Fruit fly (Drosophila melanogaster) whole organism, embryonic: ENCODE results near the gene Ppt1.

Source experiments
- Blimp-1 ChIP-seq: fragments of 200-800 bp; sonication (Bioruptor generic); optimal IDR thresholded peaks from 3 replicates; lab custom pipeline; 2018; ENCODE audit warnings: missing biosample characterization, missing genetic modification characterization, mild to moderate bottlenecking, moderate library complexity, missing genetic modification reagents
- CG10209 ChIP-seq: fragments of 200-800 bp; sonication (Bioruptor generic); optimal IDR thresholded peaks from 3 replicates; lab custom pipeline; 2017; ENCODE audit warnings: missing biosample characterization, mild to moderate bottlenecking, missing genetic modification characterization, missing genetic modification reagents
- CG11695 ChIP-seq: fragments of 200-800 bp; sonication (Bioruptor generic); IDR thresholded peaks from 3 replicates; pipeline ENCODE4 v1.3.6; 2022; ENCODE audit warnings: missing biosample characterization, missing genetic modification characterization
- CG12219 ChIP-seq: fragments of 200-800 bp; sonication (Bioruptor generic); optimal IDR thresholded peaks from 3 replicates; lab custom pipeline; 2018; ENCODE audit warnings: missing biosample characterization, mild to moderate bottlenecking, missing genetic modification characterization
- CG12744 ChIP-seq: fragments of 200-800 bp; sonication (Bioruptor generic); optimal IDR thresholded peaks from 2 replicates; lab custom pipeline; 2016; ENCODE audit warnings: missing biosample characterization, missing genetic modification characterization
- CG15479 ChIP-seq: fragments of 200-800 bp; sonication (Bioruptor generic); optimal IDR thresholded peaks from 3 replicates; lab custom pipeline; 2019; ENCODE audit warnings: missing biosample characterization, mild to moderate bottlenecking, missing genetic modification characterization, moderate library complexity
- CG15601 ChIP-seq: fragments of 200-800 bp; sonication (Bioruptor generic); optimal IDR thresholded peaks from 3 replicates; lab custom pipeline; 2019; ENCODE audit warnings: missing biosample characterization, mild to moderate bottlenecking, missing genetic modification characterization, moderate library complexity
- CG17359 ChIP-seq: fragments of 200-800 bp; sonication (Bioruptor generic); optimal IDR thresholded peaks from 3 replicates; lab custom pipeline; 2018; ENCODE audit warnings: missing biosample characterization, mild to moderate bottlenecking, missing genetic modification characterization, moderate library complexity
- CG17568 ChIP-seq: fragments of 200-800 bp; sonication (Bioruptor generic); optimal IDR thresholded peaks from 2 replicates; lab custom pipeline; 2018; ENCODE audit warnings: missing biosample characterization, mild to moderate bottlenecking, missing genetic modification characterization, moderate library complexity
- CG17829 ChIP-seq: fragments of 200-800 bp; optimal IDR thresholded peaks from 2 replicates; lab custom pipeline; 2019; ENCODE audit warnings: missing biosample characterization, mild to moderate bottlenecking, missing genetic modification characterization, moderate library complexity
- CG2116 ChIP-seq: fragments of 200-800 bp; sonication (Bioruptor generic); optimal IDR thresholded peaks from 3 replicates; lab custom pipeline; 2018; ENCODE audit warnings: missing biosample characterization, mild to moderate bottlenecking, missing genetic modification characterization
- CG33557 ChIP-seq: fragments of 200-800 bp; sonication (Bioruptor generic); optimal IDR thresholded peaks from 2 replicates; lab custom pipeline; 2019; ENCODE audit warnings: missing biosample characterization, mild to moderate bottlenecking, missing genetic modification characterization, moderate library complexity
- CG6791 ChIP-seq: fragments of 200-800 bp; sonication (Bioruptor generic); IDR thresholded peaks from 3 replicates; pipeline ENCODE4 v1.3.6; 2022; ENCODE audit warnings: missing biosample characterization, missing genetic modification characterization; ENCODE audit not compliant: partially characterized antibody
- CG6854 ChIP-seq: fragments of 200-800 bp; sonication (Bioruptor generic); optimal IDR thresholded peaks from 3 replicates; lab custom pipeline; 2017; ENCODE audit warnings: missing biosample characterization, mild to moderate bottlenecking, missing genetic modification characterization
- CG7271 ChIP-seq: fragments of 200-800 bp; sonication (Bioruptor generic); optimal IDR thresholded peaks from 2 replicates; lab custom pipeline; 2018; ENCODE audit warnings: missing biosample characterization, mild to moderate bottlenecking, missing genetic modification characterization, moderate library complexity
- Elba2 ChIP-seq: fragments of 200-800 bp; sonication (Bioruptor generic); optimal IDR thresholded peaks from 3 replicates; lab custom pipeline; 2016; ENCODE audit warnings: missing biosample characterization, missing genetic modification characterization
- HmgZ ChIP-seq: fragments of 200-800 bp; sonication (Bioruptor generic); optimal IDR thresholded peaks from 2 replicates; lab custom pipeline; 2018; ENCODE audit warnings: missing biosample characterization, mild to moderate bottlenecking, missing genetic modification characterization
- Hmr ChIP-seq: fragments of 200-800 bp; sonication (Bioruptor generic); optimal IDR thresholded peaks from 3 replicates; lab custom pipeline; 2017; ENCODE audit warnings: mild to moderate bottlenecking, missing biosample characterization, missing genetic modification reagents, missing genetic modification characterization
- Nf-YA ChIP-seq: fragments of 200-800 bp; sonication (Bioruptor generic); IDR thresholded peaks from 2 replicates; pipeline ENCODE4 v1.3.6; 2022; ENCODE audit warnings: missing biosample characterization, missing genetic modification characterization
- Taf1 ChIP-seq: fragments of 200-800 bp; sonication (Bioruptor generic); IDR thresholded peaks from 2 replicates; pipeline ENCODE4 v1.3.6; 2022; ENCODE audit warnings: missing biosample characterization, missing genetic modification characterization
- ab ChIP-seq: fragments of 200-800 bp; sonication (Bioruptor generic); optimal IDR thresholded peaks from 2 replicates; lab custom pipeline; 2016; ENCODE audit warnings: missing biosample characterization, missing genetic modification characterization
- az2 ChIP-seq: fragments of 200-800 bp; sonication (Bioruptor generic); optimal IDR thresholded peaks from 3 replicates; lab custom pipeline; 2016; ENCODE audit warnings: missing biosample characterization, missing genetic modification characterization
- cad ChIP-seq: fragments of >200 bp; optimal IDR thresholded peaks from 2 replicates; lab custom pipeline; 2017; ENCODE audit warnings: missing biosample characterization, missing genetic modification characterization
- crp ChIP-seq, 2 experiments: fragments of 200-800 bp; sonication (Bioruptor generic); optimal IDR thresholded peaks; 2 replicates in 1 of 2; 3 replicates in 1 of 2; lab custom pipeline; 2017; ENCODE audit warnings: missing biosample characterization in 2 of 2, missing genetic modification characterization in 2 of 2, mild to moderate bottlenecking in 1 of 2, moderate library complexity in 1 of 2
- eve ChIP-seq, 2 experiments: fragments of >200 bp; optimal IDR thresholded peaks; 2 replicates each; lab custom pipeline; 2017; ENCODE audit warnings: missing biosample characterization in 2 of 2, missing genetic modification characterization in 2 of 2
- grau ChIP-seq: fragments of 200-800 bp; optimal IDR thresholded peaks from 3 replicates; lab custom pipeline; 2019; ENCODE audit warnings: missing biosample characterization, mild to moderate bottlenecking, missing genetic modification characterization, moderate library complexity
- grn ChIP-seq: fragments of 200-800 bp; sonication (Bioruptor generic); optimal IDR thresholded peaks from 3 replicates; lab custom pipeline; 2017; ENCODE audit warnings: missing biosample characterization, missing genetic modification characterization
- gt ChIP-seq: fragments of 200-800 bp; sonication (Bioruptor generic); IDR thresholded peaks from 2 replicates; pipeline ENCODE4 v1.3.6; 2022; ENCODE audit warnings: missing biosample characterization, missing genetic modification characterization
- inv ChIP-seq: fragments of 200-800 bp; sonication (Bioruptor generic); IDR thresholded peaks from 2 replicates; pipeline ENCODE4 v1.3.6; 2022; ENCODE audit warnings: missing biosample characterization, missing genetic modification characterization; ENCODE audit not compliant: partially characterized antibody
- lab ChIP-seq: fragments of 200-800 bp; sonication (Bioruptor generic); optimal IDR thresholded peaks from 3 replicates; lab custom pipeline; 2017; ENCODE audit warnings: missing biosample characterization, missing genetic modification characterization, mild to moderate bottlenecking, moderate library complexity, missing genetic modification reagents
- nau ChIP-seq: fragments of 200-800 bp; sonication (Bioruptor generic); optimal IDR thresholded peaks from 3 replicates; lab custom pipeline; 2017; ENCODE audit warnings: missing biosample characterization, mild to moderate bottlenecking, missing genetic modification characterization, missing genetic modification reagents
- oc ChIP-seq: fragments of 200-800 bp; sonication (Bioruptor generic); optimal IDR thresholded peaks from 2 replicates; lab custom pipeline; 2018; ENCODE audit warnings: missing biosample characterization, mild to moderate bottlenecking, missing genetic modification characterization, moderate library complexity
- pita ChIP-seq: fragments of 200-800 bp; sonication (Bioruptor generic); optimal IDR thresholded peaks from 2 replicates; lab custom pipeline; 2017; ENCODE audit warnings: missing biosample characterization, mild to moderate bottlenecking, missing genetic modification characterization
- pros ChIP-seq: fragments of 200-800 bp; sonication (Bioruptor generic); optimal IDR thresholded peaks from 3 replicates; lab custom pipeline; 2019; ENCODE audit warnings: missing biosample characterization, mild to moderate bottlenecking, missing genetic modification characterization, moderate library complexity
- rib ChIP-seq: fragments of 200-800 bp; sonication (Bioruptor generic); IDR thresholded peaks from 2 replicates; pipeline ENCODE4 v1.3.6; 2022; ENCODE audit warnings: missing biosample characterization, missing genetic modification characterization
- shn ChIP-seq: fragments of 200-800 bp; sonication (Bioruptor generic); optimal IDR thresholded peaks from 3 replicates; lab custom pipeline; 2016; ENCODE audit warnings: missing biosample characterization, missing genetic modification characterization
- sob ChIP-seq: fragments of 200-800 bp; sonication (Bioruptor generic); IDR thresholded peaks from 2 replicates; pipeline ENCODE4 v1.3.6; 2022; ENCODE audit warnings: missing biosample characterization, missing genetic modification characterization
- sug ChIP-seq: fragments of 200-800 bp; optimal IDR thresholded peaks from 2 replicates; lab custom pipeline; 2019; ENCODE audit warnings: missing biosample characterization, mild to moderate bottlenecking, missing genetic modification characterization, moderate library complexity
- tgo ChIP-seq: fragments of 200-800 bp; sonication (Bioruptor generic); IDR thresholded peaks from 3 replicates; pipeline ENCODE4 v1.3.6; 2022; ENCODE audit warnings: missing biosample characterization, missing genetic modification characterization
- wek ChIP-seq: fragments of 200-800 bp; sonication (Bioruptor generic); optimal IDR thresholded peaks from 3 replicates; lab custom pipeline; 2018; ENCODE audit warnings: missing biosample characterization, mild to moderate bottlenecking, missing genetic modification characterization, moderate library complexity
- zen ChIP-seq: fragments of 200-800 bp; sonication (Bioruptor generic); optimal IDR thresholded peaks from 3 replicates; lab custom pipeline; 2018; ENCODE audit warnings: missing biosample characterization, mild to moderate bottlenecking, missing genetic modification characterization, moderate library complexity
- zf30C ChIP-seq: fragments of 200-800 bp; sonication (Bioruptor generic); optimal IDR thresholded peaks from 3 replicates; lab custom pipeline; 2018; ENCODE audit warnings: missing biosample characterization, mild to moderate bottlenecking, missing genetic modification characterization

Gene Ppt1

DNA sequence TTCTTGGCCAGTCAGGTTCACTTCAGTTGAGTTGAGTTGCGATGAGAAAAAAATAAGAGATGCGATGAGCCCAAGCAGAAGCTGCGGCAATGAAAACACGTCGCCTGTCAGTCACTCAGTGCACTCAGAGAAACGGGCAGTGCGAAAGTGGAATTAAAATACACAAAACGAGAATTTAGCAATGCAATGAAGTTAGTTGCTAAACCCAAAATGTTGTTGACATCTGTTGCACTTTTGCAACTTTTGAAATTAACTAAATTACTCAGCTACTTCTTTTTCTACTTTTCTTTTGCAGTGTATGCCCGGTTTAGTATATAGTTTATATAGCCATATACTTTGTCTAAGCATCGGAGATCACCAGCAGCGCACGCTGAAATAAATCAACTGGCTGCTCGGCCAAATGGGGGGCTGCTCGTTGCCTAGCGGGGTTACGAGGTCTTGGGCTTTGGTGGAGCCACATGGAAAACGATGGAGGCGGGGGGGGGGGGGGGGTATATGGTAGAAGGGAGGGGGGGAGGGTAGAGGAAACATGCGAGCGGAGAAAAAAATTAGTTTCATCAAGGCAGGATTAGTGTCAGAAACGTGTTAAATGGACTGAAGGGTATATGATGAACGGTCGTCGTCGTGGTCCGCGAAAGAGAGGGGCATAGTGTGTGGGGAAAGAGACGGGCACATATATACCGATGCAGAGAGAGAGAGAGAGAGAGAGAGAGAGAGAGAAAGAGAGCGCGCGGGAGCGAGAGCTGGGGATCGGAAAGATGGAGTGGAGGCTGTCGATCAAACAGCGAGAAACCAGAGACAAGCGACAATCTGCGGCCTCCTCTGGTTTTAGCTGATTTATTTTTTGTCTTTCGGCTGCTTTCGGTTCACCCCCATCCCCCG is 33.2 kb downstream of the Ppt1 start (continued):
- TF ChIP-seq wek (GFP tag; lab: Kevin White, UChicago) (no peak), Nf-YA (peak; percentile 55; the same call in 1 of the 2 replicates), CG12219 (peak; percentile 70), Hmr (peak; percentile 6), nau (peak; percentile 14)

DNA sequence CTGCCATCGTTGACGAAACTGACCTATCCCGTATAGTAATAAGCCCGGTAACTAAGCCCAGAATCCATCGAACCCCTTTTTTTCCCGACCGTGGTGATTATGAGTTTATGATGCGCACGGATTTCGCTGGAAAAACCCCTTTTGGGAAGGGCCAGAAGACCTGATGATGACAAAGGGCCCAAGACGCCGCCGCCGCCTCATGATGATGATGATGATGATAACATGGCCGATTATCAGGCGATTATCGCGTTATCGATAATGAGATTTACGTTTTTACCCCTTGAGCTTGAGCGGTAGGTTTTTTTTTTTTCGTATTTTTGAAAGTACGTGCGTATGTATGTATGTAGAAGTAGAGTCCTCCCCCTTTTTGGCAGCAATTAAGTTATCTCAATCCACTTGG is 34.8 kb downstream of the Ppt1 start:
- TF ChIP-seq cad (GFP tag; lab: Kevin White, UChicago) (peak; percentile 66), az2 (no peak), CG10209 (GFP tag; lab: Kevin White, UChicago) (no peak), oc (tag; lab: Kevin White, UChicago) (peak; percentile 90), zen (peak; percentile 35), sug (tag; lab: Kevin White, UChicago) (no peak), CG33557 (GFP tag; lab: Kevin White, UChicago) (no peak), CG2116 (GFP tag; lab: Kevin White, UChicago) (no peak), Blimp-1 (GFP tag; lab: Kevin White, UChicago) (no peak), crp (GFP tag; optimal IDR thresholded peaks at IDR 0.05; lab: Kevin White, UChicago) (no peak), HmgZ (no peak), CG6854 (GFP tag; lab: Kevin White, UChicago) (no peak), pita (no peak), ab (GFP tag; lab: Kevin White, UChicago) (no peak), sob (GFP tag; lab: Robert Waterston, UW) (no peak), tgo (GFP tag; lab: Robert Waterston, UW) (no peak), CG11695 (GFP tag; lab: Robert Waterston, UW) (no peak), CG12744 (GFP tag; lab: Kevin White, UChicago) (no peak), grn (peak; percentile 68), shn (no peak), pros (GFP tag; lab: Kevin White, UChicago) (peak; percentile 66), rib (GFP tag; lab: Robert Waterston, UW) (no peak), inv (no peak), lab (no peak)

DNA sequence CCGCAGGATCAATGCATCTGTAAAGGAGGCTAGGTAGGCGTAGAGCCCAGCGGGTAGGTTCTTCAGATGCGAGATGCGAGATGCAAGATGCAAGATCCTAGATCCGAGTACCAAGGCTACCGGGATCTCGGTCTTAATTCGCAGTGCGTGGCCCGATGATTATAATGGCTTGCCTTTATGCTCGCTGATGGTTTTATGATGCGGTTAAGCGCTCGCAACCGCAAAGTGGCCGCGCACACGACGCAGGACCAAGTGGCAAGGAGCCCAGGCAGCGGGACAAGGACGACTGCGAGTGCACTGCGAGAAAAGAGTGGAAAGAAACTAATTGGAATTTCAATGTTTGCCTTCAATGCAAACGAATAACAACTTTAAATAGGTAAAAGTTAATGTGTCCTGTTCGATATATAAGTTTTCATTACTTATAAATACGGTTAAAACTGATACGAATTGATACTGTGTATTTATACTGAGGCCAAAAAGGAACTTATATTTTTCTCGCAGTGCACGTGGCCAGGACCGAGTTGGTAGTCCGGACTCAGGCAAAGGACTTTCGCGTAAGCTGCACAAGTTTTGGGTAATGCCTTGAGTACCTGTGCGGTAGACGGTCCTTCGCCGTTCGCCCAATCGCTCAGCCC is 36.0 kb downstream of the Ppt1 start:
- no peak for TF ChIP-seq CG17829
- no peak for TF ChIP-seq CG6791
- TF ChIP-seq CG7271 (tag; lab: Kevin White, UChicago) = peak; percentile 58
- no peak for TF ChIP-seq CG17359 (tag; lab: Kevin White, UChicago)
- TF ChIP-seq zf30C (GFP tag; lab: Kevin White, UChicago) = peak; percentile 45
- peak; percentile 59 for TF ChIP-seq zen
- TF ChIP-seq cad (GFP tag; lab: Kevin White, UChicago) = peak; percentile 89
- no peak for TF ChIP-seq CG17568 (GFP tag; lab: Kevin White, UChicago)
- TF ChIP-seq Elba2 (GFP tag; lab: Kevin White, UChicago) = peak; percentile 26
- no peak for TF ChIP-seq Taf1 (GFP tag; lab: Robert Waterston, UW)
- no peak for TF ChIP-seq gt (GFP tag; lab: Robert Waterston, UW)
- TF ChIP-seq CG15601 = no peak
- no peak for TF ChIP-seq grau (tag; lab: Kevin White, UChicago)
- peak in 1 of 2 experiments; percentile 32 for TF ChIP-seq eve (GFP tag; optimal IDR thresholded peaks at IDR 0.05; lab: Kevin White, UChicago)
- TF ChIP-seq CG15479 (GFP tag; lab: Kevin White, UChicago) = peak; percentile 86
- TF ChIP-seq, all 482 proteins: peak for 7
